Worm (Caenorhabditis elegans) whole organism, young adult: ENCODE results near the gene F32H5.3.

Experiments
- F23B12.7 ChIP-seq: sonication (generic microtip); optimal IDR thresholded peaks from 2 replicates; lab custom pipeline; 2017; ENCODE audit warnings: missing genetic modification characterization, mild to moderate bottlenecking, missing compliant biosample characterization, antibody characterized with exemption, moderate library complexity; ENCODE audit not compliant: insufficient read depth
- F52B5.7 ChIP-seq: sonication (generic microtip); optimal IDR thresholded peaks from 2 replicates; lab custom pipeline; 2016; ENCODE audit warnings: mild to moderate bottlenecking, missing genetic modification characterization, missing compliant biosample characterization
- F57C9.4 ChIP-seq: sonication (generic microtip); optimal IDR thresholded peaks from 2 replicates; lab custom pipeline; 2017; ENCODE audit warnings: mild to moderate bottlenecking, missing genetic modification characterization, missing compliant biosample characterization
- K11D2.4 ChIP-seq: fragments of 200-800 bp; sonication (Bioruptor generic); IDR thresholded peaks from 2 replicates; pipeline ENCODE4 v1.3.6; 2022; ENCODE audit warnings: missing genetic modification reagents, missing genetic modification characterization, missing compliant biosample characterization
- K12H6.12 ChIP-seq: fragments of 200-800 bp; sonication (Bioruptor generic); optimal IDR thresholded peaks from 2 replicates; lab custom pipeline; 2018; ENCODE audit warnings: mild to moderate bottlenecking, missing genetic modification characterization, missing compliant biosample characterization
- Y67H2A.10 ChIP-seq: fragments of 200-800 bp; sonication (Bioruptor generic); conservative IDR thresholded peaks from 2 replicates; pipeline ENCODE4 v1.3.6; 2022; ENCODE audit warnings: missing genetic modification reagents, missing genetic modification characterization, missing compliant biosample characterization
- aptf-2 ChIP-seq: fragments of 200-800 bp; sonication (Bioruptor generic); conservative IDR thresholded peaks from 2 replicates; pipeline ENCODE4 v1.3.6; 2022; ENCODE audit warnings: missing genetic modification reagents, missing genetic modification characterization, missing compliant biosample characterization
- athp-1 ChIP-seq: sonication (generic microtip); optimal IDR thresholded peaks from 2 replicates; lab custom pipeline; 2017; ENCODE audit warnings: mild to moderate bottlenecking, missing genetic modification characterization, missing compliant biosample characterization
- attf-3 ChIP-seq: fragments of 200-800 bp; sonication (Bioruptor generic); conservative IDR thresholded peaks from 2 replicates; pipeline ENCODE4 v1.3.6; 2022; ENCODE audit warnings: missing genetic modification reagents, missing genetic modification characterization, missing compliant biosample characterization
- attf-5 ChIP-seq: fragments of 200-800 bp; sonication (Bioruptor generic); optimal IDR thresholded peaks from 2 replicates; lab custom pipeline; 2018; ENCODE audit warnings: mild to moderate bottlenecking, missing genetic modification characterization, missing compliant biosample characterization
- ceh-100 ChIP-seq: fragments of 200-800 bp; sonication (Bioruptor generic); IDR thresholded peaks from 2 replicates; pipeline ENCODE4 v1.3.6; 2022; ENCODE audit warnings: missing genetic modification reagents, missing genetic modification characterization, missing compliant biosample characterization
- ceh-27 ChIP-seq: fragments of 200-800 bp; sonication (Bioruptor generic); optimal IDR thresholded peaks from 2 replicates; lab custom pipeline; 2018; ENCODE audit warnings: mild to moderate bottlenecking, missing genetic modification characterization, moderate library complexity, missing compliant biosample characterization
- ceh-40 ChIP-seq: fragments of 200-800 bp; sonication (Bioruptor generic); IDR thresholded peaks from 2 replicates; pipeline ENCODE4 v1.3.6; 2022; ENCODE audit warnings: missing genetic modification characterization, missing compliant biosample characterization
- ceh-79 ChIP-seq: sonication (generic microtip); optimal IDR thresholded peaks from 2 replicates; lab custom pipeline; 2017; ENCODE audit warnings: mild to moderate bottlenecking, missing genetic modification characterization, missing compliant biosample characterization
- ceh-91 ChIP-seq: fragments of 200-800 bp; sonication (Bioruptor generic); IDR thresholded peaks from 2 replicates; pipeline ENCODE4 v1.3.6; 2022; ENCODE audit warnings: missing genetic modification reagents, missing genetic modification characterization, missing compliant biosample characterization
- chd-7 ChIP-seq: sonication (generic microtip); optimal IDR thresholded peaks from 2 replicates; lab custom pipeline; 2016; ENCODE audit warnings: mild to moderate bottlenecking, missing genetic modification characterization, moderate library complexity, missing compliant biosample characterization
- dox-1 ChIP-seq: fragments of 200-800 bp; sonication (Bioruptor generic); IDR thresholded peaks from 2 replicates; pipeline ENCODE4 v1.3.6; 2022; ENCODE audit warnings: missing genetic modification reagents, missing genetic modification characterization, missing compliant biosample characterization
- egrh-3 ChIP-seq: fragments of 200-800 bp; sonication (Bioruptor generic); IDR thresholded peaks from 2 replicates; pipeline ENCODE4 v1.3.6; 2022; ENCODE audit warnings: missing genetic modification reagents, missing genetic modification characterization, missing compliant biosample characterization
- lin-26 ChIP-seq: fragments of 200-800 bp; sonication (Bioruptor generic); IDR thresholded peaks from 2 replicates; pipeline ENCODE4 v1.3.6; 2022; ENCODE audit warnings: missing genetic modification reagents, missing genetic modification characterization, missing compliant biosample characterization
- lin-35 ChIP-seq, 3 experiments: fragments of 150-350 bp in 2 of 3; sonication (generic microtip) in 1 of 3; optimal IDR thresholded peaks; 2 replicates each; lab custom pipeline; 2014 to 2018; ENCODE audit warnings: missing biosample characterization in 3 of 3, missing genetic modification characterization in 3 of 3, missing genetic modification reagents in 3 of 3
- lin-54 ChIP-seq: fragments of 200-800 bp; sonication (Bioruptor generic); optimal IDR thresholded peaks from 2 replicates; lab custom pipeline; 2018; ENCODE audit warnings: mild to moderate bottlenecking, missing genetic modification characterization, missing compliant biosample characterization
- lsl-1 ChIP-seq: fragments of 200-800 bp; sonication (Bioruptor generic); optimal IDR thresholded peaks from 2 replicates; lab custom pipeline; 2018; ENCODE audit warnings: mild to moderate bottlenecking, missing genetic modification characterization, moderate library complexity, missing compliant biosample characterization
- madf-6 ChIP-seq: fragments of 200-800 bp; sonication (Bioruptor generic); IDR thresholded peaks from 2 replicates; pipeline ENCODE4 v1.3.6; 2022; ENCODE audit warnings: missing genetic modification reagents, missing genetic modification characterization, missing compliant biosample characterization
- madf-8 ChIP-seq: fragments of 200-800 bp; sonication (Bioruptor generic); conservative IDR thresholded peaks from 2 replicates; pipeline ENCODE4 v1.3.6; 2022; ENCODE audit warnings: missing genetic modification reagents, missing genetic modification characterization, missing compliant biosample characterization
- mel-28 ChIP-seq: sonication (generic microtip); optimal IDR thresholded peaks from 2 replicates; lab custom pipeline; 2016; ENCODE audit warnings: borderline replicate concordance, mild to moderate bottlenecking, missing genetic modification characterization, missing compliant biosample characterization
- nfyb-1 ChIP-seq: fragments of 200-800 bp; sonication (Bioruptor generic); IDR thresholded peaks from 2 replicates; pipeline ENCODE4 v1.3.6; 2022; ENCODE audit warnings: missing genetic modification reagents, missing genetic modification characterization, missing compliant biosample characterization
- pbrm-1 ChIP-seq: fragments of 200-800 bp; sonication (Bioruptor generic); IDR thresholded peaks from 2 replicates; pipeline ENCODE4 v1.3.6; 2022; ENCODE audit warnings: missing genetic modification reagents, missing genetic modification characterization, missing compliant biosample characterization
- rcor-1 ChIP-seq: fragments of 200-800 bp; sonication (Bioruptor generic); IDR thresholded peaks from 2 replicates; pipeline ENCODE4 v1.3.6; 2022; ENCODE audit warnings: missing genetic modification reagents, missing genetic modification characterization, missing compliant biosample characterization
- sdz-38 ChIP-seq: sonication (generic microtip); optimal IDR thresholded peaks from 2 replicates; lab custom pipeline; 2016; ENCODE audit warnings: missing genotype, missing genetic modification characterization, missing compliant biosample characterization
- somi-1 ChIP-seq: fragments of 200-800 bp; sonication (Bioruptor generic); optimal IDR thresholded peaks from 2 replicates; lab custom pipeline; 2018; ENCODE audit warnings: mild to moderate bottlenecking, missing genetic modification characterization, missing compliant biosample characterization
- tlf-1 ChIP-seq: fragments of 200-800 bp; sonication (Bioruptor generic); optimal IDR thresholded peaks from 2 replicates; lab custom pipeline; 2018; ENCODE audit warnings: mild to moderate bottlenecking, missing genetic modification characterization, missing compliant biosample characterization
- zfh-2 ChIP-seq: fragments of 200-800 bp; sonication (Bioruptor generic); conservative IDR thresholded peaks from 2 replicates; pipeline ENCODE4 v1.3.6; 2022; ENCODE audit warnings: missing genetic modification reagents, missing genetic modification characterization, missing compliant biosample characterization
- ztf-25 ChIP-seq: fragments of 200-800 bp; sonication (Bioruptor generic); IDR thresholded peaks from 2 replicates; pipeline ENCODE4 v1.3.6; 2022; ENCODE audit warnings: missing genetic modification reagents, missing genetic modification characterization, missing compliant biosample characterization
- ztf-26 ChIP-seq: sonication (generic microtip); optimal IDR thresholded peaks from 2 replicates; lab custom pipeline; 2017; ENCODE audit warnings: missing genetic modification characterization, missing compliant biosample characterization

Gene F32H5.3

DNA sequence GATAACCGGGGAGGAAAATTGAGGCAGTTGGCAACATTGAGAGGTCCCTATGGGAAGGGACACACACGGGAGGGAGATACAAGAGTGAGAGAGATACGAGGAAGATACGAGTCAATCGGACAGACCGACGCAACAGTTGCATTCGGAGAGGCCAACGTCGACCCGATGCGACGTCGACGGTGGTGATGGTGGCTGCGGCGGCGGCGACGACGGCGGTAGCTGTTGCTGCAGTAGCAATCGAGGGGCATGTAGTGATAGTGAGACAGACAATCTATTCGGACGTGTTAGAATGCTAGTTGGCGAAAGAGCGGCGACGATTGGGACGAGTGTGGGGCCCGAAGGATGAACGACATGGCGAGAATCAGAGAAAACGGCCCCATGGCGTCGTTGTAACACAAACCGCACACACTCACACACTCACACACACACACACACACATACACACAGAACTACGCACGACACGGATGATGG is 34.2 kb downstream of the F32H5.3 start:
- TF ChIP-seq lin-35 (GFP tag; optimal IDR thresholded peaks at IDR 0.05; lab: Kevin White, UChicago) (no peak), K12H6.12 (tag; lab: Kevin White, UChicago) (peak; percentile 26), chd-7 (tag; lab: Kevin White, UChicago) (peak; percentile 3), ztf-26 (tag; lab: Kevin White, UChicago) (peak; percentile 8), somi-1 (GFP tag; lab: Kevin White, UChicago) (peak; percentile 53), lin-54 (GFP tag; lab: Kevin White, UChicago) (no peak), Y67H2A.10 (no peak), mel-28 (no peak), nfyb-1 (GFP tag; lab: Robert Waterston, UW) (0 out of 2 replicates have a peak, but pooled peaks have one; percentile 27), zfh-2 (GFP tag; lab: Robert Waterston, UW) (peak; percentile 91), egrh-3 (GFP tag; lab: Robert Waterston, UW) (peak; percentile 16; the same call in 1 of the 2 replicates), K11D2.4 (GFP tag; lab: Robert Waterston, UW) (0 out of 2 replicates have a peak, but pooled peaks have one; percentile 13), dox-1 (GFP tag; lab: Robert Waterston, UW) (peak; percentile 55)

DNA sequence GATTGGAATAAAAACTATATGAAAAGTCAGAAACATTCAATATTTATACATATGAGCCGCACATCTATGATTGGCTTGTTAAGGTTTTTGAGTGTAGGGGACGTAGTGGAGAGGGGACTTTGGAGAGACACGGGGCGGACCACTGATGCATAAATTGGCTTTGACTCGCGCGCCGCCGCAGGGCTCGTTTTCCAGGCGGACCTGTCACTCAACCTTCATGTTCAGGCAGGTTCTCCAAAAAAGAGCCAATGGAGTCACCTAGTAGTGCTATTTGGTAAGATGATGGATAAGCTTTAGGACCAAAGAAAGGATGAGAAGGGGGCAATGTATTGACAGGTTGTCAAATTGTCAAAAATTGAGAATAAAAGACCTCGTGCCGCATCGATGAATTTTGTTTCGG is 35.8 kb downstream of the F32H5.3 start:
- TF ChIP-seq sdz-38 (tag; lab: Kevin White, UChicago) (no peak), pbrm-1 (GFP tag; lab: Robert Waterston, UW) (0 out of 2 replicates have a peak, but pooled peaks have one; percentile 29), ceh-91 (GFP tag; lab: Robert Waterston, UW) (no peak), ztf-25 (no peak), attf-5 (GFP tag; lab: Kevin White, UChicago) (no peak)

DNA sequence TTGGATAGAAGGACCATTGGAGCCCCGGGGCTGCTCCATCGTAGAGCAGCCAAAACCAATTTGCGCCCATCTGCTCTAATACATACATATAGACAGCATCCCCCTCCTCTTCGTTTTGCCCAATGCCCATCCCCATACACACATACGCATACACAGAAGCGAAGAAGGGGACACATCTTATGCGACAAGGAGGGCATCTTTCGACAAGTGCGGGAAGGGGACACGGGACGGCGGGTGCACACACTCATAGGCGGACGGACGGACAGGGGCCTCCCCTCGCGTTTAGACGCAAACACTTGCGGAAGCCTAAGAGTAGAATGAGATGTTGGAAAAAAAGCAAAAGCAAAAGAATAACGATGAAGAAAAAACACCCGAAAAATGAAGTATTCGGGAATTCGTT is 37.3 kb downstream of the F32H5.3 start:
- TF ChIP-seq ceh-27 (GFP tag; lab: Kevin White, UChicago) = peak; percentile 80
- TF ChIP-seq rcor-1 (GFP tag; lab: Robert Waterston, UW) = 0 out of 2 replicates have a peak, but pooled peaks have one; percentile 16
- TF ChIP-seq athp-1 (tag; lab: Kevin White, UChicago) = no peak
- TF ChIP-seq somi-1 (GFP tag; lab: Kevin White, UChicago) = peak; percentile 59
- peak; percentile 67 for TF ChIP-seq zfh-2 (GFP tag; lab: Robert Waterston, UW)
- no peak for TF ChIP-seq F57C9.4 (tag; lab: Kevin White, UChicago)
- TF ChIP-seq ceh-79 = peak; percentile 8

DNA sequence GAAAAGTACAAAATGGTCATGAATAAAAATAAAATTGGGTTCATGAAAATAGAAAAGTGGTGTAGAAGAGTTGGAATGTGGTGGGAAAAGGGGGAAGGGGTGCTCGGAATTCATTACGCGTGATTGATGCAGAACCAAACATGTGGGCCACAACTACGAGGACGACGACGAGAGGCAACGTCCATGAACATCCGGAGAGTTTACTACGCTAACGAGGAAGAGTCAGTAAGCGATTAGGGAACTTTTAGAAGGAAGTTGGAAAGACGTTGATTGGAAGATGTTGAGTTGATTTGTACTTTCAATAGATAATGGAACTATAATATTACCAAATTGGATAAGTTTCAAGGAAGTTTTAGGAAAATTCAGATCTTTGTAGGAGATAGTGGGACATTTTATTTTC is 42.5 kb downstream of the F32H5.3 start:
- TF ChIP-seq aptf-2 (GFP tag; lab: Robert Waterston, UW) = no peak
- no peak for TF ChIP-seq tlf-1
- TF ChIP-seq F52B5.7 (tag; lab: Kevin White, UChicago) = no peak

DNA sequence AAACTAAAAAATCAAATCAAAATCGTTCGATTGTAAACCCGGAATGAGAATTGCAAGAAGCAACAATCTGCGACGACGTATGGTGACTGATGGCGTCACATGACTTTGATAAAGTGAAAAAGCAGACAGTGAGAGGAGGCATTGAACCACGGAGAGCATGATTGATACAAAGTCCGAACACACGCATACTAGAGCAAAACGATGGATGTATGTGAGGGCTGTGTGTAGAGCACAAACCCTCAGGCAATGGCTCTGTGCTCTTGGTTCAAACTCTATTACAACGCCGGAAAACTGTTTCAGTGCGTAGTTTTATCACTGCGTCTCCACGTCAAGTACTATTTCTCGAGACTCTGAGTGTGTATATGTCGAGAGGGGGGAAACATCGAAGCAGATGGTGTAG is 43.4 kb downstream of the F32H5.3 start:
- peak; percentile 24 for TF ChIP-seq somi-1 (GFP tag; lab: Kevin White, UChicago)
- TF ChIP-seq F52B5.7 (tag; lab: Kevin White, UChicago) = no peak
- no peak for TF ChIP-seq F23B12.7 (tag; lab: Kevin White, UChicago)

DNA sequence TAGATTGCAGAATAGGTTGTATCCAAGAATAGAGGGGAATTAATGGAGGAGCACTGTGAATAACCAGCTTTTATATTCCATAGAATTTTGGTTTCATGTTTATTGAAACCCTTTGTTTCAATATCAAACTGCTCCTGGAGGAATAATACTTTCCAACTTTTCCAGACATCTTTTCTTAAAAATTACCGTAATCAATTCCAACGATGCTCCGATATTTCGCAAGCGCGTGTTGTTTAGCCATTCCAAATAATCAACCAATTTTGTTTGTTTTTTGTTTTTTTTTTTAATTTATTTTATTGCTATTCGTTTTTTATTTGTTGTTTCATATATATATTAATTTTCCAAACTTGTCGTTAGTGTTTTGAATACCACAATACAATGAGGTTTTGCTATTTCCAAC is 46.9 kb downstream of the F32H5.3 start, which contains the start of gene cutl-1:
Gene cutl-1, minus strand, starts transcription at position 83 of the 400 bp plus-strand sequence.
- TF ChIP-seq ceh-100 (GFP tag; lab: Robert Waterston, UW) = no peak
- TF ChIP-seq lin-26 = no peak
- peak; percentile 60 for TF ChIP-seq madf-8 (GFP tag; lab: Robert Waterston, UW)
- peak; percentile 89 for TF ChIP-seq attf-3 (GFP tag; lab: Robert Waterston, UW)
- TF ChIP-seq madf-6 (GFP tag; lab: Robert Waterston, UW) = peak; percentile 73
- peak; percentile 49 for TF ChIP-seq lsl-1
- no peak for TF ChIP-seq ceh-40 (GFP tag; lab: Robert Waterston, UW)
- TF ChIP-seq, all 124 proteins: peak for 4
